Fruit fly (Drosophila melanogaster): ENCODE data around the gene CG13950.

CG13950 gene

DNA sequence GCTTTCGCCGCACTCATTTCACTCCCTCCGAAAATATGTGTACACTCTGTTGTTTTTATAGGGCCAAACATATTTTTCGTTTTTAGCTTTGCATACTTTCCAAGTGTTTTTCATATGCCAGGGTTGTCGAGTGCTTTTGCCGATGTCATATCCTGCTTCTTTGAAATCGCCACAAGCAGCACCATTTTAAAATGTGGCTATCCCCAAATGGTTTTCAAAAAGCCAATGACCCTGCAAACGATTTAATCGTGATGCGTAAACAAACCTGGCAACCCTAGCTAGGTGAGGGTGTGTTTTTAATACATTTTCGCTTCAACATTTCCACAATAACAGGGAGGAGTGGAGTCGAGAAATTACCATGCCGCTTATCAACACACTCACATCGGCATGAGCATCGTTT lies 32.5 kb downstream of the CG13950 start (continued):
- TF ChIP-seq aop (GFP tag; IDR thresholded peaks at IDR 0.05): no peak
- no peak for TF ChIP-seq CG30020 (tag; optimal IDR thresholded peaks at IDR 0.05)
- 0 out of 3 replicates have a peak, but pooled peaks have one; percentile 9 for TF ChIP-seq dysf (GFP tag; IDR thresholded peaks at IDR 0.05)
- no peak for TF ChIP-seq knrl (GFP tag; IDR thresholded peaks at IDR 0.05; ENCODE audit: partially characterized antibody)
- TF ChIP-seq HmgZ (tag; optimal IDR thresholded peaks at IDR 0.05): no peak
- no peak for TF ChIP-seq amos (GFP tag; IDR thresholded peaks at IDR 0.05; ENCODE audit: partially characterized antibody)
- peak; percentile 34 for TF ChIP-seq bcd (GFP tag; optimal IDR thresholded peaks at IDR 0.05)
- no peak for TF ChIP-seq Hand (GFP tag; optimal IDR thresholded peaks at IDR 0.05)
- no peak for TF ChIP-seq CG7928 (GFP tag; optimal IDR thresholded peaks at IDR 0.05)
- TF ChIP-seq repo (GFP tag; optimal IDR thresholded peaks at IDR 0.05): no peak
- TF ChIP-seq gsb (GFP tag; IDR thresholded peaks at IDR 0.05): no peak
- no peak for TF ChIP-seq Deaf1 (tag; optimal IDR thresholded peaks at IDR 0.05)
- TF ChIP-seq CG12769 (tag; optimal IDR thresholded peaks at IDR 0.05): peak; percentile 59
- no peak for TF ChIP-seq corto (GFP tag; optimal IDR thresholded peaks at IDR 0.05)
- TF ChIP-seq CG11723 (GFP tag; optimal IDR thresholded peaks at IDR 0.05): no peak
- TF ChIP-seq CG31365 (tag; optimal IDR thresholded peaks at IDR 0.05): no peak
- TF ChIP-seq Blimp-1 (GFP tag; optimal IDR thresholded peaks at IDR 0.05): peak; percentile 24
- no peak for TF ChIP-seq CG8924 (tag; optimal IDR thresholded peaks at IDR 0.05)
- TF ChIP-seq Hey (tag; optimal IDR thresholded peaks at IDR 0.05): no peak
- TF ChIP-seq CG7372 (GFP tag; IDR thresholded peaks at IDR 0.05): no peak
- no peak; the same call in 2 of the 3 replicates for TF ChIP-seq ase (GFP tag; IDR thresholded peaks at IDR 0.05)
- TF ChIP-seq NK7.1 (GFP tag; optimal IDR thresholded peaks at IDR 0.05): no peak
- TF ChIP-seq CG6175 (GFP tag; IDR thresholded peaks at IDR 0.05): no peak
- no peak for TF ChIP-seq psq (GFP tag; optimal IDR thresholded peaks at IDR 0.05)
- 0 out of 2 replicates have a peak, but pooled peaks have one; percentile 11 for TF ChIP-seq CG14441 (GFP tag; IDR thresholded peaks at IDR 0.05)
- peak; percentile 57 for TF ChIP-seq gem (tag; optimal IDR thresholded peaks at IDR 0.05)
- TF ChIP-seq Nf-YC (tag; optimal IDR thresholded peaks at IDR 0.05): no peak
- no peak for TF ChIP-seq ERR (GFP tag; optimal IDR thresholded peaks at IDR 0.05)
- TF ChIP-seq CG13624 (GFP tag; optimal IDR thresholded peaks at IDR 0.05): no peak
- TF ChIP-seq jing (GFP tag; optimal IDR thresholded peaks at IDR 0.05): no peak
- TF ChIP-seq CG10209 (GFP tag; optimal IDR thresholded peaks at IDR 0.05): peak; percentile 25
- peak; percentile 28 for TF ChIP-seq fd96Cb (tag; optimal IDR thresholded peaks at IDR 0.05)
- no peak for TF ChIP-seq CG10959 (GFP tag; IDR thresholded peaks at IDR 0.05)
- no peak for TF ChIP-seq CG18476 (GFP tag; optimal IDR thresholded peaks at IDR 0.05)
- peak; percentile 46 for TF ChIP-seq onecut (GFP tag; IDR thresholded peaks at IDR 0.05)
- TF ChIP-seq Atf6 (GFP tag; IDR thresholded peaks at IDR 0.05): peak; percentile 31; the same call in 1 of the 2 replicates
- 0 out of 3 replicates have a peak, but pooled peaks have one; percentile 18 for TF ChIP-seq CG16813 (GFP tag; IDR thresholded peaks at IDR 0.05; ENCODE audit: partially characterized antibody)
- TF ChIP-seq Ada2b (GFP tag; IDR thresholded peaks at IDR 0.05): peak; percentile 39; the same call in 1 of the 2 replicates
- TF ChIP-seq CG6765 (GFP tag; optimal IDR thresholded peaks at IDR 0.05): no peak
- TF ChIP-seq sc (optimal IDR thresholded peaks at IDR 0.05): no peak
- TF ChIP-seq sc (GFP tag; optimal IDR thresholded peaks at IDR 0.05): no peak
- no peak for TF ChIP-seq CG4328 (GFP tag; optimal IDR thresholded peaks at IDR 0.05)
- no peak for TF ChIP-seq en (GFP tag; optimal IDR thresholded peaks at IDR 0.05)
- TF ChIP-seq Usf (GFP tag; optimal IDR thresholded peaks at IDR 0.05): no peak
- no peak for TF ChIP-seq fu2 (GFP tag; optimal IDR thresholded peaks at IDR 0.05)
- TF ChIP-seq oc (tag; optimal IDR thresholded peaks at IDR 0.05): no peak
- TF ChIP-seq Dip2 (GFP tag; IDR thresholded peaks at IDR 0.05): no peak
- TF ChIP-seq CG13894 (tag; optimal IDR thresholded peaks at IDR 0.05): peak; percentile 47
- TF ChIP-seq Dbx (GFP tag; IDR thresholded peaks at IDR 0.05): no peak
- TF ChIP-seq CG34422 (GFP tag; IDR thresholded peaks at IDR 0.05): 0 out of 3 replicates have a peak, but pooled peaks have one; percentile 17
- peak in 1 of 2 experiments; percentile 3 for TF ChIP-seq Pdp1 (GFP tag; optimal IDR thresholded peaks at IDR 0.05)

Measured in whole organism, embryonic.